Worm (Caenorhabditis elegans) whole organism, midembryonic: ENCODE measurements around the gene pcf-11.

ENCODE experiments used
- cog-1 ChIP-seq: sonication (generic microtip); optimal IDR thresholded peaks from 2 replicates; lab custom pipeline; 2016; ENCODE audit warnings: missing genetic modification characterization, missing compliant biosample characterization
- ref-1 ChIP-seq: fragments of 200-800 bp; sonication (Bioruptor generic); conservative IDR thresholded peaks from 2 replicates; pipeline ENCODE4 v1.3.6; 2022; ENCODE audit warnings: missing genetic modification reagents, missing genetic modification characterization, missing compliant biosample characterization
- tab-1 ChIP-seq: fragments of 200-800 bp; sonication (Bioruptor generic); IDR thresholded peaks from 2 replicates; pipeline ENCODE4 v1.3.6; 2022; ENCODE audit warnings: missing genetic modification characterization, missing compliant biosample characterization
- ztf-29 ChIP-seq: fragments of 200-800 bp; sonication (Bioruptor generic); IDR thresholded peaks from 2 replicates; pipeline ENCODE4 v1.3.6; 2022; ENCODE audit warnings: missing genetic modification reagents, missing genetic modification characterization, missing compliant biosample characterization

DNA sequence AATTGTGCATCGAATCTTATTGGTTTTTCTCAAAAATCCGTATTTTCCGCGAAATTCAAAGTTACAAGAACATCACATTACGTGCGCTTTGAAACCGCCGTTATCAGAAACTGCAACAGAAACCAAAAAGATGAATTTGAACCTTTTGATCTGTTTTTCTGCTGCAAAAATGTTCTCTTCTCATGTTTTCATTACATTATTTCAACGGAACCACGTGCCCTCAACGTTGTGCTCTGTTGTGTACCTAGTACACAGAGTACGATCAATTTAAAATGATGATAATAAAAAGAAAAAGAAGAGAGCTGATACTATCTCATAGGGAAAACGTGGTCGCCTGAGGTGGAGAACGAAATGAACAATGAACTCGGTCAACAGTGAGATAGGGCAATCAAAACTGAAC is 53.3 kb downstream of the pcf-11 start:
- TF ChIP-seq ztf-29 (GFP tag; lab: Robert Waterston, UW): no peak
- TF ChIP-seq ref-1 (GFP tag; lab: Robert Waterston, UW): no peak
- no peak for TF ChIP-seq tab-1 (GFP tag; lab: Robert Waterston, UW)
- no peak for TF ChIP-seq cog-1
